Fruit fly (Drosophila melanogaster): ENCODE results near the gene Sgs7.
A peak's percentile ranks its signal among the peaks of the same experiment; 100 is the strongest.

Sgs7 gene

DNA sequence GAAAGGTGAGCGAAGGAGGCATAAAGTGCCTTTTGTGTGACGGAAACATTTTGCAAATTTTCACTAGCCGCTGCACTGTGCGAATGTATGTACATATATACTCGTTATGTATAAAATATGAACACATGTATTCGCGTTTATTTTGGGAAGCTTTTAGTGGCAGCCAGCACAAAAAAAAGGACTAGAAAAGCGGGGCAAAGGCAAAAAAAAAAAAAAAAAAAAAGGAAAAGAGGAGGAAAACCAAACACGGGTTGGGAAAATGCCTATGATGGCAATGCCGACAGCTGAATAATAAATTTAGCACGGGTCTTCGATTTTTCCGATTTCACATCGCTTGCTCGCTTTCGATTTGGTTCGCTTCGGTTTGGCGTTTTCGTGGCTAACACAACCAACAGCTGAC is 39.8 kb downstream of the Sgs7 start:
- TF ChIP-seq CG11294 (GFP tag; IDR thresholded peaks at IDR 0.05), result no peak
- TF ChIP-seq dac (GFP tag; optimal IDR thresholded peaks at IDR 0.05), result no peak
- no peak for TF ChIP-seq CG4318 (GFP tag; optimal IDR thresholded peaks at IDR 0.05)
- peak; percentile 61; the same call in 2 of the 3 replicates for TF ChIP-seq eg (GFP tag; IDR thresholded peaks at IDR 0.05)
- no peak for TF ChIP-seq CG3032 (tag; optimal IDR thresholded peaks at IDR 0.05)
- peak; percentile 13; the same call in 1 of the 2 replicates for TF ChIP-seq Gug (GFP tag; IDR thresholded peaks at IDR 0.05)
- TF ChIP-seq CG6276 (GFP tag; optimal IDR thresholded peaks at IDR 0.05), result peak; percentile 22
- no peak for TF ChIP-seq CG8319 (GFP tag; optimal IDR thresholded peaks at IDR 0.05)
- no peak for TF ChIP-seq Met (GFP tag; optimal IDR thresholded peaks at IDR 0.05)
- TF ChIP-seq CG6792 (GFP tag; optimal IDR thresholded peaks at IDR 0.05), result no peak
- TF ChIP-seq CG31627 (GFP tag; optimal IDR thresholded peaks at IDR 0.05), result no peak
- TF ChIP-seq CG15336 (GFP tag; IDR thresholded peaks at IDR 0.05), result 0 out of 2 replicates have a peak, but pooled peaks have one; percentile 27
- TF ChIP-seq CG8119 (GFP tag; IDR thresholded peaks at IDR 0.05), result peak; percentile 55; the same call in 2 of the 3 replicates
- TF ChIP-seq Eip78C (GFP tag), result peak; percentile 11

DNA sequence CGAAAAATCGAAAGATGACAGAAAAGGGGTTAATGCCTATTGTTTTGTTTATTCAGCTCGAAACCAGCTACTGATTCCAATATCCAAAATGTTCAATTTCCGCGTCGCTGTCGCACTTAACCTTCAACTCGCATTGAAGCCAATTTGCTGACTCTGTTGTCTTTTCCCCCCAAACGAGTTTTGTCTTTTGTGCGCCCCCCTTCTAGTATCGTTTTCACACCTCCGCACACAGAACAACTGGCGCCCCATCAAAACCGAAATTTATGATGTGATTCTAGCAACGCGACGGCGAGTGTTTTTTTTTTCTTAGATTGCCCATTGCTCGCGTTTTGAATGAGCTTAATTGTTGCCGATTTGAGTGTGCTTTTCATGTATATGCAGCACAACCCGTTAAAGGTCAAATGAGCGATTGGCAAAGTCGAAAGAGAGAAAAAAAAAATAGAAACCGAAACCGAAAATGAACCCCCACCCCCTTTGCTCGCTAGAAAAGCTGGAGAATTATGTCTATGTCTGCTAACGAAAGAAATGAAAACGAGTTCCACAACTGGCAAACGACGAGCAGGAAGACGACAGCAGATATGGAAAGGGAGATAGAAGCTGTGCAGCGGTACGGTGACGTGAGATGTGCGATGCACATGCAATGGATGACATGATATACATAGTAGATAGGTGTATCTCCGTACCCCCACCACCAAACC is 40.8 kb downstream of the Sgs7 start:
- TF ChIP-seq CG6163 (GFP tag; IDR thresholded peaks at IDR 0.05) (0 out of 3 replicates have a peak, but pooled peaks have one; percentile 24), fkh (GFP tag; optimal IDR thresholded peaks at IDR 0.05) (peak; percentile 66), CG6808 (GFP tag; optimal IDR thresholded peaks at IDR 0.05) (no peak), esn (GFP tag; optimal IDR thresholded peaks at IDR 0.05) (no peak), Hr38 (GFP tag; optimal IDR thresholded peaks at IDR 0.05) (no peak), ss (GFP tag; optimal IDR thresholded peaks at IDR 0.05) (no peak), achi (GFP tag; optimal IDR thresholded peaks at IDR 0.05) (no peak), pdm3 (GFP tag; optimal IDR thresholded peaks at IDR 0.05) (no peak), dsx (GFP tag; optimal IDR thresholded peaks at IDR 0.05; ENCODE audit: poor library complexity, severe bottlenecking) (no peak), CG31627 (GFP tag; optimal IDR thresholded peaks at IDR 0.05) (no peak), CG3919 (GFP tag; optimal IDR thresholded peaks at IDR 0.05) (no peak), CG34406 (GFP tag; optimal IDR thresholded peaks at IDR 0.05) (no peak), Eip75B (GFP tag; optimal IDR thresholded peaks at IDR 0.05) (no peak)

dm6 chr3L:11551949-11552348 is 42.3 kb downstream of the Sgs7 start:
- TF ChIP-seq pdm3 (GFP tag; optimal IDR thresholded peaks at IDR 0.05), result peak; percentile 59
- peak; percentile 47 for TF ChIP-seq CG4318 (GFP tag; optimal IDR thresholded peaks at IDR 0.05)
- TF ChIP-seq fd85E (GFP tag; optimal IDR thresholded peaks at IDR 0.05), result no peak
- no peak for TF ChIP-seq Blimp-1 (GFP tag; optimal IDR thresholded peaks at IDR 0.05)
- TF ChIP-seq CG34406 (GFP tag; optimal IDR thresholded peaks at IDR 0.05), result peak; percentile 51
- TF ChIP-seq OdsH (GFP tag; optimal IDR thresholded peaks at IDR 0.05), result peak; percentile 51
- no peak for TF ChIP-seq Hr38 (GFP tag; optimal IDR thresholded peaks at IDR 0.05)
- peak; percentile 33 for TF ChIP-seq CG11762 (GFP tag; optimal IDR thresholded peaks at IDR 0.05; ENCODE audit: insufficient read depth)
- peak; percentile 76 for TF ChIP-seq svp (GFP tag)
- TF ChIP-seq fd59A (GFP tag; optimal IDR thresholded peaks at IDR 0.05), result peak; percentile 36
- TF ChIP-seq Smox (GFP tag; optimal IDR thresholded peaks at IDR 0.05), result peak; percentile 48
- TF ChIP-seq CG11294 (GFP tag; IDR thresholded peaks at IDR 0.05), result no peak
- TF ChIP-seq achi (GFP tag; optimal IDR thresholded peaks at IDR 0.05), result peak; percentile 51
- peak; percentile 50 for TF ChIP-seq CG3032 (tag; optimal IDR thresholded peaks at IDR 0.05)
- TF ChIP-seq Sox14 (GFP tag; optimal IDR thresholded peaks at IDR 0.05), result peak; percentile 53
- peak; percentile 21 to 64 for TF ChIP-seq ss (GFP tag; optimal IDR thresholded peaks at IDR 0.05)
- peak; percentile 47 for TF ChIP-seq spab (GFP tag; optimal IDR thresholded peaks at IDR 0.05)
- peak; percentile 53 for TF ChIP-seq CG31627 (GFP tag; optimal IDR thresholded peaks at IDR 0.05)
- TF ChIP-seq Met (GFP tag; optimal IDR thresholded peaks at IDR 0.05), result peak; percentile 48
- TF ChIP-seq net (GFP tag; optimal IDR thresholded peaks at IDR 0.05), result peak; percentile 63
- TF ChIP-seq CG1621 (tag; optimal IDR thresholded peaks at IDR 0.05), result peak; percentile 31
- TF ChIP-seq fkh (GFP tag; optimal IDR thresholded peaks at IDR 0.05), result no peak
- no peak for TF ChIP-seq CG16779 (tag; optimal IDR thresholded peaks at IDR 0.05)
- TF ChIP-seq CG9139 (GFP tag; optimal IDR thresholded peaks at IDR 0.05), result no peak
- peak; percentile 58 for TF ChIP-seq CG6808 (GFP tag; optimal IDR thresholded peaks at IDR 0.05)
- peak; percentile 33 to 34 for TF ChIP-seq salr (GFP tag; optimal IDR thresholded peaks at IDR 0.05)
- peak; percentile 47 for TF ChIP-seq lz (GFP tag; optimal IDR thresholded peaks at IDR 0.05)
- TF ChIP-seq CG7368 (GFP tag; optimal IDR thresholded peaks at IDR 0.05), result peak; percentile 12
- peak; percentile 75; the same call in 2 of the 3 replicates for TF ChIP-seq CG6163 (GFP tag; IDR thresholded peaks at IDR 0.05)
- no peak for TF ChIP-seq vri (GFP tag; optimal IDR thresholded peaks at IDR 0.05)
- peak; percentile 44 for TF ChIP-seq CG6792 (GFP tag; optimal IDR thresholded peaks at IDR 0.05)
- peak; percentile 65 for TF ChIP-seq CG3919 (GFP tag; optimal IDR thresholded peaks at IDR 0.05)
- TF ChIP-seq topi (GFP tag; optimal IDR thresholded peaks at IDR 0.05), result peak; percentile 63
- peak; percentile 10 for TF ChIP-seq CG11902 (GFP tag; optimal IDR thresholded peaks at IDR 0.05)
